Fruit fly (Drosophila melanogaster): ENCODE data around the gene RpL13.
A peak's percentile ranks its signal among the peaks of the same experiment; 100 is the strongest.

RpL13 gene

DNA sequence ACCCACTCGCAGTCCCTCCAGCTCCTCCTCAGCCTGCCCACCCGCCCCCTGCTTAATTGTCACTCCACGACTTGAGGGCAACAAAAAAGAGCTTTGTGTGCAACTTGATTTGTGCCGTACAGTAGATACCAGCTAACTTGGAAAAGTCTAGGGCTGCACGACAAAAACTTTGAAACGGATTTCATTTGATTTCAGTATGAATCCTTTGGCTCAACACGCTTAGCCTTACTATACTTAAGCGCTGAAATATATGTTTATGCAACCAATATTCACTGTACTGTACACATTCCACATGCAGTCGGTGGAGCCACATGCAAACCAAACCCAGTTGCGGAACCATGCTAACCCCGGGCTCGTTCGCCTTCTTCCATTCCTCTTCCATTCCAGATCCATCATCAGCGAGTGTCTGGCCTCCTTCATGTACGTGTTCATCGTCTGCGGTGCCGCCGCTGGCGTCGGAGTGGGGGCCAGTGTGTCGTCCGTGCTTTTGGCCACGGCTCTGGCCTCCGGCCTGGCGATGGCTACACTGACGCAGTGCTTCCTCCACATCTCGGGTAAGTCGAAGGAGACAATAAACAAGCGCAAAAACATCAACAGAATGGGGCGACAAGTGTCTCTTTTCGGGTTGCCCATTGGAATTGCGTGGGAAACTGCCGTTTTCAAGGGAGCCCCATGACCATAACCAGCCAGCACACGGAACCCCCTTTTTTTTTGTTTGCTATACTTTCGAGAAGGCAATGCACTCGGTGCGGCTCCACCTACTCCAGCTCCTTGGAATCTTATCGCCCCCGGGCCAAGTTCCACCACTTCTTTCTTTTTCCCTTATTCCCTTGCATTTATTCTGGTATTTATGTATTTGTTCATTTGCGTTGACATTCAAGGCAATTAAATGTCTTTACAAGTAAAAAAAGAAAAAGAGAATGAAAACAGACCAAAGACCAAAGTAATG lies 19.6 kb downstream of the RpL13 start (continued):
- TF ChIP-seq Myc (optimal IDR thresholded peaks at IDR 0.05): no peak

DNA sequence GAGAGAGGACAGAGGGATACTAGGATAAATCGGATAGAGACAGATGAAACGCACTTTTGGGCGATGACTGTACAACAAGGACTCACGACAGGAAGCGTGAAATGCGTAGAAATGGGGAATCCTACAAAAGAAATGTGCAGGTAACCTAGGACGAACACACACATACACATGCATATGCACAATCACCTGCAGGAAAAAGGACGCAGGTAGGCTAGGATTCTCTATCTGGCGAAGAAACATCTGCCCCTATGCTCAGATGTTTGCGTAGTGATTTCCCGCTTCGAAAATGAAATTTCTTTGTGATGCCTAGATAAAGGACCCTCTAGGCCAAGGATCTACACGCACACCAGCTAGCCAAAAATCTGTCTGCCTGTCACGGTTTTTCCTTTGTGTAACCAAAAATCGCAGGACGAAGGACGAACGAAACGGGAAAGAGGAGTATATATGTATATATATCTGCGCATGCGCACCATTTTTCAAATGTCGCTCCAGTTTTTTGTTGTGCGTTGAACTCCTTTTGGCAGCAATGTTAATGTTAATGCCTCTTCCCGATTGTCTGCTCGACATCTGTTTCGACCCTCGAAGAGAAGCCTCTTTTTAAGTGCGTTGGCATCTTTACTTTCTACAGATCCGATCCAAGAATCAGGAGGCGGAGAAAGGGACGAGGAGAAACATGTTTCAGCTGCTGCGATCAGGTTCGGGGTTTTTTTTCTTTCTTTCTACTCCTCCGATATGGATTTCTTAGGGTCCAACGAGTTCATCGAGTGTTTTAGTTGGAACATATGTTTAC lies 21.3 kb downstream of the RpL13 start:
- no peak for TF ChIP-seq foxo (GFP tag; optimal IDR thresholded peaks at IDR 0.05)
- no peak for TF ChIP-seq rgr (GFP tag; optimal IDR thresholded peaks at IDR 0.05)
- no peak for TF ChIP-seq CG9705 (GFP tag; optimal IDR thresholded peaks at IDR 0.05)
- TF ChIP-seq brk (GFP tag; optimal IDR thresholded peaks at IDR 0.05): no peak
- TF ChIP-seq sage (GFP tag; optimal IDR thresholded peaks at IDR 0.05): no peak
- TF ChIP-seq dsf (GFP tag; optimal IDR thresholded peaks at IDR 0.05; ENCODE audit: borderline replicate concordance): no peak
- no peak for TF ChIP-seq Jra (GFP tag; optimal IDR thresholded peaks at IDR 0.05)
- TF ChIP-seq pan (optimal IDR thresholded peaks at IDR 0.05): no peak
- no peak for TF ChIP-seq CG32264 (GFP tag; optimal IDR thresholded peaks at IDR 0.05)
- no peak for TF ChIP-seq fru (GFP tag; optimal IDR thresholded peaks at IDR 0.05)
- no peak for TF ChIP-seq Mio (GFP tag; optimal IDR thresholded peaks at IDR 0.05)
- peak; percentile 48 for TF ChIP-seq CrebA (GFP tag; optimal IDR thresholded peaks at IDR 0.05; ENCODE audit: borderline replicate concordance)
- TF ChIP-seq usp (GFP tag; optimal IDR thresholded peaks at IDR 0.05): no peak
- no peak for TF ChIP-seq jim (GFP tag; optimal IDR thresholded peaks at IDR 0.05)
- TF ChIP-seq h (GFP tag; optimal IDR thresholded peaks at IDR 0.05): no peak
- peak; percentile 15 for TF ChIP-seq woc (GFP tag; optimal IDR thresholded peaks at IDR 0.05)
- no peak for TF ChIP-seq dmrt93B (GFP tag; optimal IDR thresholded peaks at IDR 0.05)
- TF ChIP-seq lola (GFP tag; optimal IDR thresholded peaks at IDR 0.05): no peak
- peak; percentile 37 for TF ChIP-seq Dif (GFP tag; optimal IDR thresholded peaks at IDR 0.05; ENCODE audit: partially characterized antibody)
- TF ChIP-seq Hr83 (GFP tag; optimal IDR thresholded peaks at IDR 0.05; ENCODE audit: poor library complexity, severe bottlenecking): no peak
- no peak for TF ChIP-seq Rel (GFP tag; optimal IDR thresholded peaks at IDR 0.05)
- peak; percentile 43 for TF ChIP-seq Rel (tag; optimal IDR thresholded peaks at IDR 0.05)
- TF ChIP-seq Vsx2 (GFP tag; optimal IDR thresholded peaks at IDR 0.05; ENCODE audit: partially characterized antibody): peak; percentile 42

DNA sequence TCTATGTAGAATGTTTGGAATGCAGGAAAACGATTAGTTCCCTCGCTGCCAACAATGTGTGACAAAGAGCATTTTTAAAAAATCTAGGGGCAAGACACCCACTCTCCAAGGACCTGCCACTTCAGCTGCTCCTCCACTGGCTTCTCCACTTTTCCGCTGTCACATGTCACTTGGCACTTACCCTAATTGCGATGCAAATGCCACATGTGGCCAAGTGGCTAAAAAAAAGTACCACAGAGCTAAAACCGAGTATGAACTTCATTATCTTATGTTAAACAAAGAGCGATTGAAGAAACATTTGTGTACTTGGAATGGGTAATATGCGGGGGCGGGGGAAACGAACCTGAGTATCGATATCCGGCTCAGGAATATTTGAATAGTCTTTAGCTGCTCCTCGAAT lies 22.2 kb downstream of the RpL13 start:
- TF ChIP-seq sage (GFP tag; optimal IDR thresholded peaks at IDR 0.05) (no peak), Rel (GFP tag; optimal IDR thresholded peaks at IDR 0.05) (no peak), Rel (tag; optimal IDR thresholded peaks at IDR 0.05) (no peak), ey (GFP tag; optimal IDR thresholded peaks at IDR 0.05) (no peak), Vsx2 (GFP tag; optimal IDR thresholded peaks at IDR 0.05; ENCODE audit: partially characterized antibody) (no peak), sv (GFP tag; optimal IDR thresholded peaks at IDR 0.05) (no peak), lola (GFP tag; optimal IDR thresholded peaks at IDR 0.05) (no peak), OdsH (GFP tag; optimal IDR thresholded peaks at IDR 0.05) (no peak)

DNA sequence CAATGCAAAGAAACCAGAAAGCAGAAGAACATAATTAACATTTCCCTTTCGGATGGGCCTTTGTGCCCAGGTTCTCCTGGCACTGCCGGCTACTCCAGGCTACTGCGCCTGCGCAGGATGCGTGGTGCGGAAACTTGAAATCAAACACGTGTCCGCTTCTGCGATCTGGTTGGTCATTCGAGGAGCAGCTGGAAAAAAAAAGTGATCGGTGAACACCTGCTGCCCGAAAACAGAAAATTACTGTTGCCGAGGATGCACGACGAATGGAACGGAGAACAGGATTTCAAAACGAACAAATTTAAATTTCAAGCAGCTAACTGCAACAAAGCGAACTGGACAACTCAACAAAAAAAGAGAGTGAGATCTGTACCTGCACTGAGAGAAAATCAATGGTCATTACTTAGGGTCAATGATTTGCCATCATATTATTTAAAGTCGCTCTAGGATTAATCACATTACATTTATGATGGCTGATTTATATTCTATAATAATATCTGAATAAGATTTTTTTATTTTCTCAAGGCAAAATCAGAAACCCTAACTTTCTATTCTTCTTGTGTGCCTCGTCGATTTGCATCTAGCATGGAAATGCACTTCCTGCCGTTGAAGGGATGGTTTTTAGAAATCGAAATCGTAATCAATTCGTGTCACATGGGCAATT lies 22.9 kb downstream of the RpL13 start:
- TF ChIP-seq CrebA (GFP tag; optimal IDR thresholded peaks at IDR 0.05; ENCODE audit: borderline replicate concordance): no peak
- peak; percentile 13 for TF ChIP-seq br (GFP tag; optimal IDR thresholded peaks at IDR 0.05)
- TF ChIP-seq Hr78 (GFP tag; optimal IDR thresholded peaks at IDR 0.05): no peak
- no peak for TF ChIP-seq Myc (optimal IDR thresholded peaks at IDR 0.05)
- TF ChIP-seq Dif (GFP tag; optimal IDR thresholded peaks at IDR 0.05; ENCODE audit: partially characterized antibody): no peak
- no peak for TF ChIP-seq CG32264 (GFP tag; optimal IDR thresholded peaks at IDR 0.05)
- no peak for TF ChIP-seq dmrt93B (GFP tag; optimal IDR thresholded peaks at IDR 0.05)
- TF ChIP-seq sv (GFP tag; optimal IDR thresholded peaks at IDR 0.05): no peak
- TF ChIP-seq lola (GFP tag; optimal IDR thresholded peaks at IDR 0.05): no peak
- peak in 1 of 2 experiments; percentile 64 for TF ChIP-seq foxo (GFP tag; optimal IDR thresholded peaks at IDR 0.05)
- peak; percentile 53 for TF ChIP-seq fru (GFP tag; optimal IDR thresholded peaks at IDR 0.05)
- TF ChIP-seq Jra (GFP tag; optimal IDR thresholded peaks at IDR 0.05): no peak
- no peak for TF ChIP-seq CG9705 (GFP tag; optimal IDR thresholded peaks at IDR 0.05)
- TF ChIP-seq Mio (GFP tag; optimal IDR thresholded peaks at IDR 0.05): no peak
- no peak for TF ChIP-seq Rel (GFP tag; optimal IDR thresholded peaks at IDR 0.05)
- TF ChIP-seq Rel (tag; optimal IDR thresholded peaks at IDR 0.05): no peak
- TF ChIP-seq HLH106 (tag; optimal IDR thresholded peaks at IDR 0.05): peak; percentile 29
- TF ChIP-seq psq (GFP tag; optimal IDR thresholded peaks at IDR 0.05): peak; percentile 30
- no peak for TF ChIP-seq tai (GFP tag; optimal IDR thresholded peaks at IDR 0.05)
- peak; percentile 47 for TF ChIP-seq OdsH (GFP tag; optimal IDR thresholded peaks at IDR 0.05)
- TF ChIP-seq usp (GFP tag; optimal IDR thresholded peaks at IDR 0.05): no peak
- peak; percentile 38 for TF ChIP-seq Hnf4 (GFP tag; optimal IDR thresholded peaks at IDR 0.05)
- TF ChIP-seq dsf (GFP tag; optimal IDR thresholded peaks at IDR 0.05; ENCODE audit: borderline replicate concordance): no peak
- peak; percentile 46 for TF ChIP-seq rgr (GFP tag; optimal IDR thresholded peaks at IDR 0.05)
- no peak for TF ChIP-seq Vsx2 (GFP tag; optimal IDR thresholded peaks at IDR 0.05; ENCODE audit: partially characterized antibody)
- peak; percentile 18 for TF ChIP-seq ey (GFP tag; optimal IDR thresholded peaks at IDR 0.05)
- no peak for TF ChIP-seq N (GFP tag; optimal IDR thresholded peaks at IDR 0.05)
- no peak for TF ChIP-seq brk (GFP tag; optimal IDR thresholded peaks at IDR 0.05)
- TF ChIP-seq jim (GFP tag; optimal IDR thresholded peaks at IDR 0.05): no peak
- no peak for TF ChIP-seq Hr83 (GFP tag; optimal IDR thresholded peaks at IDR 0.05; ENCODE audit: poor library complexity, severe bottlenecking)
- no peak for TF ChIP-seq Abd-B (GFP tag; optimal IDR thresholded peaks at IDR 0.05)
- no peak for TF ChIP-seq GATAd (GFP tag; optimal IDR thresholded peaks at IDR 0.05)
- peak; percentile 12 for TF ChIP-seq woc (GFP tag; optimal IDR thresholded peaks at IDR 0.05)
